Fruit fly (Drosophila melanogaster): ENCODE data around the gene lilli.

The lilli gene

dm6 chr2L:2956992-2957391 is 71.3 kb downstream of the lilli start:
- TF ChIP-seq cnc (optimal IDR thresholded peaks at IDR 0.05) (no peak), bab1 (GFP tag; optimal IDR thresholded peaks at IDR 0.05) (no peak), pad (GFP tag; optimal IDR thresholded peaks at IDR 0.05) (no peak), CG5204 (GFP tag; optimal IDR thresholded peaks at IDR 0.05) (no peak), CG12768 (GFP tag; optimal IDR thresholded peaks at IDR 0.05) (no peak), Hr96 (GFP tag; optimal IDR thresholded peaks at IDR 0.05) (no peak), CG33017 (tag; optimal IDR thresholded peaks at IDR 0.05) (no peak), CG7045 (GFP tag; optimal IDR thresholded peaks at IDR 0.05) (no peak), CG14711 (tag; optimal IDR thresholded peaks at IDR 0.05) (no peak), toe (GFP tag; optimal IDR thresholded peaks at IDR 0.05) (no peak), Clk (GFP tag; optimal IDR thresholded peaks at IDR 0.05) (no peak), cic (GFP tag; optimal IDR thresholded peaks at IDR 0.05) (no peak), ovo (GFP tag; optimal IDR thresholded peaks at IDR 0.05) (no peak)

dm6 chr2L:2957547-2958174 is 71.9 kb downstream of the lilli start:
- TF ChIP-seq CG7045 (GFP tag; optimal IDR thresholded peaks at IDR 0.05), result peak; percentile 89
- TF ChIP-seq toe (GFP tag; optimal IDR thresholded peaks at IDR 0.05), result peak; percentile 87
- peak; percentile 67 for TF ChIP-seq CG33017 (tag; optimal IDR thresholded peaks at IDR 0.05)
- peak; percentile 33 for TF ChIP-seq tj (GFP tag; optimal IDR thresholded peaks at IDR 0.05)
- TF ChIP-seq Crg-1 (GFP tag; optimal IDR thresholded peaks at IDR 0.05), result peak; percentile 35
- TF ChIP-seq CG12768 (GFP tag; optimal IDR thresholded peaks at IDR 0.05), result peak; percentile 92
- TF ChIP-seq CG1620 (GFP tag; optimal IDR thresholded peaks at IDR 0.05), result peak; percentile 60
- TF ChIP-seq CG5204 (GFP tag; optimal IDR thresholded peaks at IDR 0.05), result peak; percentile 89
- peak; percentile 24 for TF ChIP-seq bab1 (GFP tag; optimal IDR thresholded peaks at IDR 0.05)
- peak; percentile 42 for TF ChIP-seq ovo (GFP tag; optimal IDR thresholded peaks at IDR 0.05)
- peak; percentile 74 for TF ChIP-seq CG7101 (tag; optimal IDR thresholded peaks at IDR 0.05)
- TF ChIP-seq Hr96 (GFP tag; optimal IDR thresholded peaks at IDR 0.05), result peak; percentile 85
- TF ChIP-seq pad (GFP tag; optimal IDR thresholded peaks at IDR 0.05), result peak; percentile 71
- peak; percentile 44 for TF ChIP-seq cic (GFP tag; optimal IDR thresholded peaks at IDR 0.05)
- TF ChIP-seq Clk (GFP tag; optimal IDR thresholded peaks at IDR 0.05), result peak; percentile 74
- TF ChIP-seq Mnt (GFP tag; optimal IDR thresholded peaks at IDR 0.05), result peak; percentile 27
- TF ChIP-seq cnc (optimal IDR thresholded peaks at IDR 0.05), result no peak
- TF ChIP-seq CG11617 (GFP tag; optimal IDR thresholded peaks at IDR 0.05), result peak; percentile 82
- peak; percentile 54 for TF ChIP-seq CG14711 (tag; optimal IDR thresholded peaks at IDR 0.05)
- TF ChIP-seq kay (GFP tag; ENCODE audit: borderline replicate concordance), result no peak

- no peak for TF ChIP-seq kay (GFP tag; ENCODE audit: borderline replicate concordance)
- TF ChIP-seq bab1 (GFP tag; optimal IDR thresholded peaks at IDR 0.05), result no peak
- no peak for TF ChIP-seq Mnt (GFP tag; optimal IDR thresholded peaks at IDR 0.05)
- no peak for TF ChIP-seq tj (GFP tag; optimal IDR thresholded peaks at IDR 0.05)
- no peak for TF ChIP-seq CG33017 (tag; optimal IDR thresholded peaks at IDR 0.05)
- no peak for TF ChIP-seq Clk (GFP tag; optimal IDR thresholded peaks at IDR 0.05)
- TF ChIP-seq ovo (GFP tag; optimal IDR thresholded peaks at IDR 0.05), result no peak
- TF ChIP-seq CG5204 (GFP tag; optimal IDR thresholded peaks at IDR 0.05), result no peak
- no peak for TF ChIP-seq cnc (optimal IDR thresholded peaks at IDR 0.05)
- no peak for TF ChIP-seq cic (GFP tag; optimal IDR thresholded peaks at IDR 0.05)
- TF ChIP-seq Hr96 (GFP tag; optimal IDR thresholded peaks at IDR 0.05), result no peak
- TF ChIP-seq pad (GFP tag; optimal IDR thresholded peaks at IDR 0.05), result no peak
Observed at dm6 chr2L:2958858-2959257, 73.1 kb downstream of the lilli start.

- TF ChIP-seq toe (GFP tag; optimal IDR thresholded peaks at IDR 0.05), result no peak
- TF ChIP-seq CG11617 (GFP tag; optimal IDR thresholded peaks at IDR 0.05), result no peak
- no peak for TF ChIP-seq CG1620 (GFP tag; optimal IDR thresholded peaks at IDR 0.05)
- TF ChIP-seq CG7101 (tag; optimal IDR thresholded peaks at IDR 0.05), result no peak
- no peak for TF ChIP-seq cic (GFP tag; optimal IDR thresholded peaks at IDR 0.05)
- TF ChIP-seq Hr96 (GFP tag; optimal IDR thresholded peaks at IDR 0.05), result no peak
- TF ChIP-seq Mnt (GFP tag; optimal IDR thresholded peaks at IDR 0.05), result no peak
- TF ChIP-seq ovo (GFP tag; optimal IDR thresholded peaks at IDR 0.05), result no peak
- no peak for TF ChIP-seq cnc (optimal IDR thresholded peaks at IDR 0.05)
- TF ChIP-seq CG5204 (GFP tag; optimal IDR thresholded peaks at IDR 0.05), result no peak
- no peak for TF ChIP-seq Clk (GFP tag; optimal IDR thresholded peaks at IDR 0.05)
- no peak for TF ChIP-seq CG33017 (tag; optimal IDR thresholded peaks at IDR 0.05)
- no peak for TF ChIP-seq CG12768 (GFP tag; optimal IDR thresholded peaks at IDR 0.05)
Observed at dm6 chr2L:2966917-2967316, 81.2 kb downstream of the lilli start.

- TF ChIP-seq bab1 (GFP tag; optimal IDR thresholded peaks at IDR 0.05), result peak; percentile 34
- no peak for TF ChIP-seq CG7045 (GFP tag; optimal IDR thresholded peaks at IDR 0.05)
Observed at dm6 chr2L:2969438-2969837, 83.7 kb downstream of the lilli start, which contains the start of gene Ts. Gene Ts, minus strand, starts transcription at chr2L:2969638.

- TF ChIP-seq CG12768 (GFP tag; optimal IDR thresholded peaks at IDR 0.05), result peak; percentile 91
- peak; percentile 83 for TF ChIP-seq Mnt (GFP tag; optimal IDR thresholded peaks at IDR 0.05)
- peak; percentile 80 for TF ChIP-seq Hr96 (GFP tag; optimal IDR thresholded peaks at IDR 0.05)
- peak; percentile 94 for TF ChIP-seq CG7045 (GFP tag; optimal IDR thresholded peaks at IDR 0.05)
- TF ChIP-seq CG14711 (tag; optimal IDR thresholded peaks at IDR 0.05), result peak; percentile 83
- peak; percentile 86 for TF ChIP-seq bab1 (GFP tag; optimal IDR thresholded peaks at IDR 0.05)
- TF ChIP-seq Clk (GFP tag; optimal IDR thresholded peaks at IDR 0.05), result peak; percentile 86
- TF ChIP-seq cic (GFP tag; optimal IDR thresholded peaks at IDR 0.05), result peak; percentile 47
- TF ChIP-seq cnc (optimal IDR thresholded peaks at IDR 0.05), result no peak
- TF ChIP-seq CG7101 (tag; optimal IDR thresholded peaks at IDR 0.05), result peak; percentile 92
- TF ChIP-seq kay (GFP tag; ENCODE audit: borderline replicate concordance), result no peak
- peak; percentile 87 for TF ChIP-seq pad (GFP tag; optimal IDR thresholded peaks at IDR 0.05)
- TF ChIP-seq ovo (GFP tag; optimal IDR thresholded peaks at IDR 0.05), result peak; percentile 87
- peak; percentile 91 for TF ChIP-seq toe (GFP tag; optimal IDR thresholded peaks at IDR 0.05)
- peak; percentile 90 for TF ChIP-seq CG5204 (GFP tag; optimal IDR thresholded peaks at IDR 0.05)
- TF ChIP-seq CG1620 (GFP tag; optimal IDR thresholded peaks at IDR 0.05), result peak; percentile 84
- peak; percentile 87 for TF ChIP-seq CG33017 (tag; optimal IDR thresholded peaks at IDR 0.05)
- TF ChIP-seq tj (GFP tag; optimal IDR thresholded peaks at IDR 0.05), result peak; percentile 72
- peak; percentile 81 for TF ChIP-seq Crg-1 (GFP tag; optimal IDR thresholded peaks at IDR 0.05)
- TF ChIP-seq CG11617 (GFP tag; optimal IDR thresholded peaks at IDR 0.05), result peak; percentile 95
Observed at dm6 chr2L:2972439-2972936, 86.8 kb downstream of the lilli start, which contains the start of the genes Rrp1 and gammaTub23C. Gene Rrp1, minus strand, starts transcription at chr2L:2972508. Gene gammaTub23C, plus strand, starts transcription at chr2L:2972891.
